Worm (Caenorhabditis elegans): Measurements from ENCODE around the gene F31F6.3.

Gene F31F6.3

ce11 chrX:14824490-14825050 lies 48.1 kb downstream of the F31F6.3 start, which contains the start of gene mbk-1 (continued):
- TF ChIP-seq xbp-1 (tag; optimal IDR thresholded peaks at IDR 0.05), result peak; percentile 31
- peak; percentile 60 for TF ChIP-seq tbx-2 (tag; optimal IDR thresholded peaks at IDR 0.05)
- peak in 1 of 2 experiments; percentile 75 for TF ChIP-seq mdl-1 (tag; optimal IDR thresholded peaks at IDR 0.05)
- TF ChIP-seq Y116A8C.19 (tag; optimal IDR thresholded peaks at IDR 0.05; ENCODE audit: borderline replicate concordance), result no peak
- TF ChIP-seq unc-62 (GFP tag; optimal IDR thresholded peaks at IDR 0.05), result no peak
- peak; percentile 56 for TF ChIP-seq elt-2 (tag; optimal IDR thresholded peaks at IDR 0.05)
- TF ChIP-seq lin-14 (GFP tag; optimal IDR thresholded peaks at IDR 0.05), result peak; percentile 97
- TF ChIP-seq ama-1 (optimal IDR thresholded peaks at IDR 0.05), result no peak
- peak; percentile 83 for TF ChIP-seq nhr-20 (tag; optimal IDR thresholded peaks at IDR 0.05)
- TF ChIP-seq mef-2 (tag; optimal IDR thresholded peaks at IDR 0.05), result no peak
- no peak for TF ChIP-seq lin-15B (tag; optimal IDR thresholded peaks at IDR 0.05)
- peak; percentile 83 for TF ChIP-seq snu-23 (GFP tag; optimal IDR thresholded peaks at IDR 0.05)
- TF ChIP-seq ztf-11 (tag; optimal IDR thresholded peaks at IDR 0.05), result peak in 1 of 2 experiments; percentile 11
- peak; percentile 60 for TF ChIP-seq C16A3.4 (tag; optimal IDR thresholded peaks at IDR 0.05)
- TF ChIP-seq unc-98 (GFP tag; IDR thresholded peaks at IDR 0.05), result no peak
- peak; percentile 83 for TF ChIP-seq mep-1 (tag; optimal IDR thresholded peaks at IDR 0.05)
- TF ChIP-seq dpl-1 (GFP tag; optimal IDR thresholded peaks at IDR 0.05), result peak in 2 of 3 experiments; percentile 28 to 41
- TF ChIP-seq ceh-82 (tag; optimal IDR thresholded peaks at IDR 0.05), result peak in 2 of 3 experiments; percentile 11 to 59
- peak in 2 of 6 experiments; percentile 5 to 13 for TF ChIP-seq elt-3 (tag; optimal IDR thresholded peaks at IDR 0.05)
- no peak for TF ChIP-seq ceh-8 (GFP tag; optimal IDR thresholded peaks at IDR 0.05)
- TF ChIP-seq nhr-71 (tag; optimal IDR thresholded peaks at IDR 0.05), result peak; percentile 85
- no peak for TF ChIP-seq ceh-90 (tag; optimal IDR thresholded peaks at IDR 0.05)
- TF ChIP-seq nhr-84 (tag; optimal IDR thresholded peaks at IDR 0.05), result no peak
- TF ChIP-seq ztf-4 (tag; optimal IDR thresholded peaks at IDR 0.05), result no peak
- TF ChIP-seq mab-9 (GFP tag; IDR thresholded peaks at IDR 0.05), result no peak
- TF ChIP-seq jun-1 (tag; optimal IDR thresholded peaks at IDR 0.05), result peak; percentile 17
- TF ChIP-seq fkh-8 (tag; optimal IDR thresholded peaks at IDR 0.05), result peak; percentile 40
- no peak for TF ChIP-seq C04F5.9 (tag; optimal IDR thresholded peaks at IDR 0.05)
- TF ChIP-seq unc-86 (tag; optimal IDR thresholded peaks at IDR 0.05), result peak; percentile 43
- TF ChIP-seq lin-39 (tag; optimal IDR thresholded peaks at IDR 0.05), result no peak
- TF ChIP-seq dsc-1 (tag; optimal IDR thresholded peaks at IDR 0.05), result peak; percentile 51
- no peak for TF ChIP-seq lir-3 (tag; optimal IDR thresholded peaks at IDR 0.05; ENCODE audit: poor library complexity)
- TF ChIP-seq blmp-1 (tag; optimal IDR thresholded peaks at IDR 0.05), result peak; percentile 35
- peak; percentile 57 for TF ChIP-seq egl-13 (tag; optimal IDR thresholded peaks at IDR 0.05)
- TF ChIP-seq swsn-7 (tag; optimal IDR thresholded peaks at IDR 0.05), result peak; percentile 76
- no peak for TF ChIP-seq zag-1 (tag; optimal IDR thresholded peaks at IDR 0.05)
- TF ChIP-seq lin-35 (GFP tag; optimal IDR thresholded peaks at IDR 0.05), result peak; percentile 16 to 69
- TF ChIP-seq nhr-19 (GFP tag; conservative IDR thresholded peaks at IDR 0.05), result peak; percentile 47
- peak; percentile 48 to 76 for TF ChIP-seq lsy-2 (tag; optimal IDR thresholded peaks at IDR 0.05)
- no peak for TF ChIP-seq isw-1 (GFP tag; IDR thresholded peaks at IDR 0.05)
- TF ChIP-seq unc-130 (tag; optimal IDR thresholded peaks at IDR 0.05), result no peak
- no peak for TF ChIP-seq zip-4 (GFP tag; optimal IDR thresholded peaks at IDR 0.05)
- TF ChIP-seq rnt-1 (tag; optimal IDR thresholded peaks at IDR 0.05), result no peak
- no peak for TF ChIP-seq hpl-2 (GFP tag; optimal IDR thresholded peaks at IDR 0.05)

Measured in whole organism, L1 larva.